Worm (Caenorhabditis elegans) whole organism, L3 larva: ENCODE results near the gene C03B1.17.
A peak's percentile ranks its signal among the peaks of the same experiment; 100 is the strongest.

Experiments used
- R02D3.7 ChIP-seq: fragments of 150-350 bp; optimal IDR thresholded peaks from 2 replicates; lab custom pipeline; 2014; ENCODE audit warnings: missing biosample characterization, missing genetic modification characterization
- aly-2 ChIP-seq: fragments of 150-350 bp; optimal IDR thresholded peaks from 2 replicates; lab custom pipeline; 2014; ENCODE audit warnings: missing biosample characterization, missing genetic modification characterization
- ama-1 ChIP-seq: fragments of 150-350 bp; optimal IDR thresholded peaks from 2 replicates; lab custom pipeline; 2018
- ceh-16 ChIP-seq: sonication (generic microtip); optimal IDR thresholded peaks from 2 replicates; lab custom pipeline; 2017; ENCODE audit warnings: missing biosample characterization, missing genetic modification characterization
- ceh-28 ChIP-seq: fragments of 150-350 bp; optimal IDR thresholded peaks from 2 replicates; lab custom pipeline; 2014; ENCODE audit warnings: missing biosample characterization, missing genetic modification reagents, missing genetic modification characterization
- ceh-82 ChIP-seq: fragments of 150-350 bp; optimal IDR thresholded peaks from 2 replicates; lab custom pipeline; 2014; ENCODE audit warnings: missing biosample characterization, missing genetic modification characterization
- ceh-9 ChIP-seq: sonication (generic microtip); optimal IDR thresholded peaks from 2 replicates; lab custom pipeline; 2018; ENCODE audit warnings: missing biosample characterization, missing genetic modification characterization
- daf-12 ChIP-seq: fragments of 150-350 bp; optimal IDR thresholded peaks from 2 replicates; lab custom pipeline; 2014; ENCODE audit warnings: missing biosample characterization, missing genetic modification reagents, missing genetic modification characterization
- egl-27 ChIP-seq: sonication (generic microtip); optimal IDR thresholded peaks from 4 replicates; lab custom pipeline; 2017; ENCODE audit warnings: missing biosample characterization, missing genetic modification reagents, missing genetic modification characterization
- egl-5 ChIP-seq: fragments of 150-350 bp; optimal IDR thresholded peaks from 2 replicates; lab custom pipeline; 2017; ENCODE audit warnings: missing biosample characterization, missing genetic modification reagents, missing genetic modification characterization, inconsistent platforms
- elt-1 ChIP-seq: fragments of 150-350 bp; optimal IDR thresholded peaks from 2 replicates; lab custom pipeline; 2014; ENCODE audit warnings: missing biosample characterization, missing genetic modification characterization
- elt-2 ChIP-seq: sonication (generic microtip); optimal IDR thresholded peaks from 2 replicates; lab custom pipeline; 2016; ENCODE audit warnings: missing genetic modification reagents, mild to moderate bottlenecking, missing genetic modification characterization, missing compliant biosample characterization
- elt-3 ChIP-seq, 3 experiments: fragments of 150-350 bp in 1 of 3; sonication (generic microtip) in 2 of 3; optimal IDR thresholded peaks; 2 replicates in 2 of 3; 4 replicates in 1 of 3; lab custom pipeline; 2014 to 2017; ENCODE audit warnings: missing biosample characterization in 3 of 3, missing genetic modification characterization in 3 of 3
- eor-1 ChIP-seq, 2 experiments: fragments of 150-350 bp; optimal IDR thresholded peaks; 2 replicates each; lab custom pipeline; 2014 to 2018; ENCODE audit warnings: missing biosample characterization in 2 of 2, missing genetic modification characterization in 2 of 2
- fkh-10 ChIP-seq: sonication (generic microtip); optimal IDR thresholded peaks from 2 replicates; lab custom pipeline; 2017; ENCODE audit warnings: missing biosample characterization, missing genetic modification reagents, missing genetic modification characterization
- fkh-2 ChIP-seq: fragments of 150-350 bp; optimal IDR thresholded peaks from 2 replicates; lab custom pipeline; 2014; ENCODE audit warnings: missing biosample characterization, missing genetic modification reagents, missing genetic modification characterization
- fos-1 ChIP-seq: fragments of 150-350 bp; optimal IDR thresholded peaks from 2 replicates; lab custom pipeline; 2014; ENCODE audit warnings: missing biosample characterization, missing genetic modification characterization
- hmg-11 ChIP-seq: sonication (generic microtip); optimal IDR thresholded peaks from 2 replicates; lab custom pipeline; 2016; ENCODE audit warnings: missing genetic modification characterization, missing compliant biosample characterization
- jun-1 ChIP-seq: fragments of 150-350 bp; optimal IDR thresholded peaks from 2 replicates; lab custom pipeline; 2014; ENCODE audit warnings: missing biosample characterization, missing genetic modification reagents, missing genetic modification characterization
- lin-15B ChIP-seq: fragments of 150-350 bp; optimal IDR thresholded peaks from 2 replicates; lab custom pipeline; 2014; ENCODE audit warnings: missing biosample characterization, missing genetic modification characterization
- lin-39 ChIP-seq: fragments of 150-350 bp; optimal IDR thresholded peaks from 2 replicates; lab custom pipeline; 2018; ENCODE audit warnings: missing biosample characterization, missing genetic modification reagents, missing genetic modification characterization
- lsy-12 ChIP-seq: sonication (generic microtip); optimal IDR thresholded peaks from 2 replicates; lab custom pipeline; 2016; ENCODE audit warnings: mild to moderate bottlenecking, missing genetic modification characterization, missing compliant biosample characterization
- mdl-1 ChIP-seq: fragments of 150-350 bp; optimal IDR thresholded peaks from 2 replicates; lab custom pipeline; 2014; ENCODE audit warnings: missing biosample characterization, missing genetic modification characterization
- mml-1 ChIP-seq: fragments of 150-350 bp; sonication (generic microtip); optimal IDR thresholded peaks from 3 replicates; lab custom pipeline; 2014; ENCODE audit warnings: missing biosample characterization, missing genetic modification characterization
- nfya-1 ChIP-seq: sonication (generic microtip); optimal IDR thresholded peaks from 2 replicates; lab custom pipeline; 2017; ENCODE audit warnings: missing genetic modification characterization, mild to moderate bottlenecking, missing compliant biosample characterization, antibody characterized with exemption, moderate library complexity; ENCODE audit not compliant: insufficient read depth
- nhr-11 ChIP-seq: fragments of 150-350 bp; optimal IDR thresholded peaks from 2 replicates; lab custom pipeline; 2014; ENCODE audit warnings: missing biosample characterization, missing genetic modification characterization
- nhr-12 ChIP-seq: fragments of 150-350 bp; optimal IDR thresholded peaks from 2 replicates; lab custom pipeline; 2014; ENCODE audit warnings: missing biosample characterization, missing genetic modification characterization
- nhr-23 ChIP-seq: fragments of 150-350 bp; optimal IDR thresholded peaks from 2 replicates; lab custom pipeline; 2014; ENCODE audit warnings: missing biosample characterization, missing genetic modification reagents, missing genetic modification characterization
- nhr-237 ChIP-seq: fragments of 150-350 bp; optimal IDR thresholded peaks from 2 replicates; lab custom pipeline; 2014; ENCODE audit warnings: missing biosample characterization, missing genetic modification characterization
- nhr-25 ChIP-seq: sonication (generic microtip); optimal IDR thresholded peaks from 2 replicates; lab custom pipeline; 2017; ENCODE audit warnings: missing biosample characterization, missing genetic modification characterization
- nhr-28 ChIP-seq: fragments of 150-350 bp; optimal IDR thresholded peaks from 2 replicates; lab custom pipeline; 2014; ENCODE audit warnings: missing biosample characterization, missing genetic modification characterization
- nhr-67 ChIP-seq: fragments of 150-350 bp; optimal IDR thresholded peaks from 2 replicates; lab custom pipeline; 2014; ENCODE audit warnings: missing biosample characterization, missing genetic modification characterization
- nhr-76 ChIP-seq: fragments of 150-350 bp; sonication (generic microtip); optimal IDR thresholded peaks from 5 replicates; lab custom pipeline; 2014; ENCODE audit warnings: missing biosample characterization, missing genetic modification characterization
- nhr-77 ChIP-seq: fragments of 150-350 bp; optimal IDR thresholded peaks from 2 replicates; lab custom pipeline; 2014; ENCODE audit warnings: missing biosample characterization, missing genetic modification characterization
- pha-4 ChIP-seq: fragments of 150-350 bp; optimal IDR thresholded peaks from 2 replicates; lab custom pipeline; 2014; ENCODE audit warnings: missing biosample characterization, missing genetic modification reagents, missing genetic modification characterization
- pqm-1 ChIP-seq: fragments of 150-350 bp; optimal IDR thresholded peaks from 2 replicates; lab custom pipeline; 2017; ENCODE audit warnings: missing biosample characterization, missing genetic modification characterization, inconsistent platforms
- sea-2 ChIP-seq: fragments of 150-350 bp; sonication (generic microtip); optimal IDR thresholded peaks from 4 replicates; lab custom pipeline; 2014; ENCODE audit warnings: missing biosample characterization, missing genetic modification reagents, missing genetic modification characterization
- skn-1 ChIP-seq: fragments of 150-350 bp; optimal IDR thresholded peaks from 2 replicates; lab custom pipeline; 2014; ENCODE audit warnings: missing biosample characterization, missing genetic modification characterization
- snpc-4 ChIP-seq: fragments of 150-350 bp; optimal IDR thresholded peaks from 2 replicates; lab custom pipeline; 2014; ENCODE audit warnings: missing biosample characterization, missing genetic modification characterization
- tbx-2 ChIP-seq: sonication (generic microtip); optimal IDR thresholded peaks from 2 replicates; lab custom pipeline; 2016; ENCODE audit warnings: mild to moderate bottlenecking, missing genetic modification characterization, missing compliant biosample characterization
- unc-39 ChIP-seq: sonication (generic microtip); optimal IDR thresholded peaks from 4 replicates; lab custom pipeline; 2017; ENCODE audit warnings: missing biosample characterization, missing genetic modification characterization
- unc-62 ChIP-seq: fragments of 150-350 bp; sonication (generic microtip); optimal IDR thresholded peaks from 4 replicates; lab custom pipeline; 2014; ENCODE audit warnings: missing biosample characterization, missing genetic modification reagents, missing genetic modification characterization
- zag-1 ChIP-seq: fragments of 150-350 bp; optimal IDR thresholded peaks from 2 replicates; lab custom pipeline; 2014; ENCODE audit warnings: missing biosample characterization, missing genetic modification characterization
- ztf-11 ChIP-seq: fragments of 150-350 bp; optimal IDR thresholded peaks from 2 replicates; lab custom pipeline; 2014; ENCODE audit warnings: missing biosample characterization, missing genetic modification characterization
- ztf-4 ChIP-seq: fragments of 150-350 bp; optimal IDR thresholded peaks from 2 replicates; lab custom pipeline; 2014; ENCODE audit warnings: missing biosample characterization, missing genetic modification characterization

Gene C03B1.17

DNA sequence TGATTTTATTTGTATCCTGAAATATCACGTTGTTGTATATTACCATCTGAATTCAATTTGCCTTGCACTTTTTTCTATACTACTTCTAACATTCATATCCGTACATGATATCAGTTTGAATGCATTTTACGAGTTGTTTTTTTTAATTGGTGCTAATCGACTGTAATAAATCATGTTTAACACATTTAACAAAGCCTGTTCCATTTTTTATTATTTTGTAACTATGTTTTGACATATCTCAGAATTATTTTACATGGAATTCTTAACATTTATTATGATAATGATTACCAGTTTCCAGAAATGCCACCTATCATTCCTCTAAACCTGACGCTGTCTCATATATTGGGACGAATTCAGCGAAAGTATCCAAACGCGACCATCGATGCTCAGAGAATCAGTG, 7.7 kb upstream of the C03B1.17 start, which contains the start of gene C03B1.3:
Gene C03B1.3 (plus strand): TSS at position 301 of the 400 bp plus-strand sequence.
- TF ChIP-seq ceh-82 (tag; lab: Kevin White, UChicago) (no peak), nhr-23 (tag; lab: Kevin White, UChicago) (no peak), sea-2 (GFP tag; lab: Kevin White, UChicago) (no peak), snpc-4 (tag; lab: Kevin White, UChicago) (no peak), nhr-11 (tag; lab: Kevin White, UChicago) (no peak), egl-27 (tag; lab: Kevin White, UChicago) (no peak), tbx-2 (tag; lab: Kevin White, UChicago) (no peak), nhr-12 (no peak), ceh-28 (tag; lab: Kevin White, UChicago) (no peak), nhr-237 (no peak), ama-1 (lab: Kevin White, UChicago) (no peak), mml-1 (tag; lab: Kevin White, UChicago) (no peak), skn-1 (no peak), aly-2 (tag; lab: Kevin White, UChicago) (no peak), ztf-11 (no peak), jun-1 (tag; lab: Kevin White, UChicago) (no peak), pqm-1 (tag; lab: Kevin White, UChicago) (no peak), nhr-67 (tag; lab: Kevin White, UChicago) (no peak), fos-1 (tag; lab: Kevin White, UChicago) (no peak)

ce11 chrX:6369717-6370116, 3.7 kb upstream of the C03B1.17 start, which contains the start of gene C03B1.2:
Gene C03B1.2 (plus strand): TSS chrX:6370017.
- TF ChIP-seq skn-1 (no peak), jun-1 (tag; lab: Kevin White, UChicago) (no peak), R02D3.7 (no peak), eor-1 (tag; optimal IDR thresholded peaks at IDR 0.05; lab: Kevin White, UChicago) (no peak), nhr-25 (tag; lab: Kevin White, UChicago) (no peak), egl-5 (tag; lab: Kevin White, UChicago) (no peak), tbx-2 (tag; lab: Kevin White, UChicago) (no peak), sea-2 (GFP tag; lab: Kevin White, UChicago) (no peak), nhr-28 (no peak), ceh-82 (tag; lab: Kevin White, UChicago) (no peak)

DNA sequence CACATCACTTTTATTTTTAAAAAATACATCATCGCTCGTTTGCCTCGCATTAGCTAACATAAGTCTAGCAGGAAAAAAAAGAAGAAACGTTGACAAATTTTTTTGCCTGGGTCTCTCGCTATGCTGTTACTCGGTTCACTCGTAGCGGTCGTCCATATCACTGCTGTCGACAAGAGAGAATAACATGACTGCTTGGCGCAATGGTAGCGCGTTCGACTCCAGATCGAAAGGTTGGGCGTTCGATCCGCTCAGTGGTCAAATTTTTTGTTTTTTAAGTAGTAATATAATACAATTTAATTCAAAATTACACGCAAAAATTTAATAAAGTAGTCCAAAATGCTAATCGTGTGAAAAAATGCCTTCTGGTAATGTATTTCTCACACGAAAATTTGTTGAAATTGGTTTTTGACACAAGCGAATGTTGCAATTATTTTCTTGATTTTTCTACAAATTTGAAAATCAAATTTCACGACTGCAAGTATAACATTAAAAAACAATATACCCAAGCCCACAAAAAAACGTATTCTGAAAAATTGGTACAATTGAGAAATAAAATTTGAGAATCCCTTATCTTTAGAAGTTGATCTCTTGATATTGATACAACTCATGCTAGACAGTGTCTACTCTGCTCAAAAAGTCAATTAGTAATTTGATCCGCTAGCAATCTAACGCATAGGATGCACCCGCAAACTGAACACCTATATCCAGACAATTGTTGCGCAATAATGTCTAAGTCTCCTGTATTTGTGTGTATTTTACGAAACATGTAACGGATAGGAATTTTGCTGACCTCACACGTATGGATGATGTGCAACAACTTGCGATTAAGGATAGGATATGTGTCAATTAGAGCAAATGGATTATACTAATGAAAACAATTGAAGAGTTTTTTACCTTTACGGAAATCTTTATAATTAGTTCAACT, 2.0 kb upstream of the C03B1.17 start:
- TF ChIP-seq elt-2 (tag; lab: Kevin White, UChicago) (peak; percentile 29), nhr-23 (tag; lab: Kevin White, UChicago) (peak; percentile 36), nhr-77 (no peak), fkh-10 (no peak), nhr-25 (tag; lab: Kevin White, UChicago) (no peak), pha-4 (tag; lab: Kevin White, UChicago) (peak; percentile 49), ceh-9 (tag; lab: Kevin White, UChicago) (no peak), lin-39 (tag; lab: Kevin White, UChicago) (peak; percentile 68), snpc-4 (tag; lab: Kevin White, UChicago) (no peak), hmg-11 (tag; lab: Kevin White, UChicago) (peak; percentile 93), mdl-1 (no peak), nhr-76 (no peak), ceh-28 (tag; lab: Kevin White, UChicago) (no peak), nhr-237 (no peak), pqm-1 (tag; lab: Kevin White, UChicago) (peak; percentile 26), fkh-2 (no peak), nhr-67 (tag; lab: Kevin White, UChicago) (no peak), tbx-2 (tag; lab: Kevin White, UChicago) (peak; percentile 54), unc-62 (GFP tag; lab: Kevin White, UChicago) (no peak), sea-2 (GFP tag; lab: Kevin White, UChicago) (no peak), elt-3 (tag; optimal IDR thresholded peaks at IDR 0.05; lab: Kevin White, UChicago) (no peak), nhr-28 (peak; percentile 10), R02D3.7 (no peak), ztf-4 (tag; lab: Kevin White, UChicago) (no peak), nfya-1 (tag; lab: Kevin White, UChicago) (peak; percentile 57), ceh-16 (tag; lab: Kevin White, UChicago) (no peak), elt-1 (tag; lab: Kevin White, UChicago) (no peak), jun-1 (tag; lab: Kevin White, UChicago) (peak; percentile 57), unc-39 (tag; lab: Kevin White, UChicago) (no peak), zag-1 (tag; lab: Kevin White, UChicago) (no peak), aly-2 (tag; lab: Kevin White, UChicago) (no peak), nhr-11 (tag; lab: Kevin White, UChicago) (no peak), ztf-11 (no peak), egl-27 (tag; lab: Kevin White, UChicago) (no peak), lin-15B (tag; lab: Kevin White, UChicago) (no peak), daf-12 (tag; lab: Kevin White, UChicago) (no peak), ama-1 (lab: Kevin White, UChicago) (no peak), fos-1 (tag; lab: Kevin White, UChicago) (no peak), eor-1 (tag; optimal IDR thresholded peaks at IDR 0.05; lab: Kevin White, UChicago) (no peak), lsy-12 (tag; lab: Kevin White, UChicago) (no peak)
